Worm (Caenorhabditis elegans) whole organism, L4/young adult: ENCODE data around the gene dmsr-6.

Experiments
- W03F9.2 ChIP-seq: fragments of 150-350 bp; optimal IDR thresholded peaks from 2 replicates; lab custom pipeline; 2014; ENCODE audit warnings: missing biosample characterization, missing genetic modification characterization
- dao-5 ChIP-seq: sonication (generic microtip); optimal IDR thresholded peaks from 2 replicates; lab custom pipeline; 2016; ENCODE audit warnings: missing genotype, missing genetic modification characterization, moderate library complexity, missing compliant biosample characterization
- him-1 ChIP-seq: sonication (generic microtip); optimal IDR thresholded peaks from 2 replicates; lab custom pipeline; 2016; ENCODE audit warnings: missing genotype, missing genetic modification reagents, missing genetic modification characterization, missing compliant biosample characterization

The dmsr-6 gene

DNA sequence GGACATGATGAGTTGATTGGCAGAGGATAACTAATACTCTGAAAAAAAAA, 38.8 kb downstream of the dmsr-6 start, which contains the start of gene cysl-2:
cysl-2 (minus strand) TSS at position 38 of the 50 bp plus-strand sequence.
- TF ChIP-seq W03F9.2 = no peak
- no peak for TF ChIP-seq him-1 (tag; lab: Kevin White, UChicago)
- TF ChIP-seq dao-5 (tag; lab: Kevin White, UChicago) = no peak

DNA sequence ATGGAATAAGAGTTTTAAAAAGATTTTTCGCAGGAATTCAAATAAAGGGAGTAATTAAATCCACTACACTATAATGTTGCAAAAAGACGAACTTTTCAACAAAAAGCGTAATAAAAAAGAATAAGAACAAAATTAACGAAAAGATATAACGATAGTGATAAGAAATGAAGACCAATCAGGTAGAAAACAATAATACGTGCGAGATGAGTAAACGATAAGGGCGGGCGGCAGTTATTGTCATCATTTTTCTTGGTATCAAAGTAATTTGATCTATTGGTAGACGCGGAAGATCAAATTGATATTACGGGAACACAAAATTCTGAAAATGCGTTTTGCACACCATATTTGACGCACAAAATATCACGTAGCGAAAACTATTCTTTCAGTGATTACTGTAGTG, 39.0 kb downstream of the dmsr-6 start:
- no peak for TF ChIP-seq dao-5 (tag; lab: Kevin White, UChicago)
- TF ChIP-seq him-1 (tag; lab: Kevin White, UChicago) = no peak
- TF ChIP-seq W03F9.2 = no peak

DNA sequence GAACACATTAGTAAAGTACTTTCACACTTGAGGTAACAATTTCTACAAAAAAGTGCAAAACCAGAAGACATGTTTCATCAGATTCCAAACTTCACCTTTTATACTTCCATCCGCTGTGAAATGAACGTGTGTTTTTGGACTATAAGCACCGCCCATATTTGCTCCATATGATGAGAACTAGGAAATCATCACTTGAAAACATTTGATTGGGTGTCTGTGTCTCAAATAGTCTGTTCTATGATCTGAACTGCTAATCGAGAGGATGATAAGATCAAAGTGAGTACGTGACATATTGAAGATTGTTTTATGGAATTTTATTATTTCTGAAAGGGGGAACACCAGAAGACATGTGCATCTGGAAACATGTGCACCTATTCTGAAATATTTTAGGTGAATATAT, 39.9 kb downstream of the dmsr-6 start:
- TF ChIP-seq W03F9.2 (no peak), dao-5 (tag; lab: Kevin White, UChicago) (no peak), him-1 (tag; lab: Kevin White, UChicago) (no peak)

DNA sequence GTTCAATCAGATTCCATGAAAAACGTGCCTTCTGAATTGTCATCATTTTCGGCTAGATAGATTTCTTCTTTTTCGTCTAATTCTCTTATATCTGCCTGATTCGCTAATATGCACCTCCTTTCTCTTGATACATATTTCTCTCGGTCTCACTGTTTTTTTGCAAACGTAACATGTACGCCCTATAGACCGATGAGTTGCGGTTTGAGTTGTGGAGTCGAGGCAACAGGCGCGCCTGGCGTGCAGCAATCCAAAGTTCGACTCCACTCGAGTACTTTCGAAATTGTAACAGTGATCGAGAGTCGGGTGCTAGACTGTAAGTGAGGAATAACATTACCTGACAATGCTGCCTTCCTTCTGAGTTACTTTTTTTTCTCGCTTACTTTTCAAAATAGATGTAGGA, 41.4 kb downstream of the dmsr-6 start:
- peak; percentile 66 for TF ChIP-seq him-1 (tag; lab: Kevin White, UChicago)
- TF ChIP-seq W03F9.2 = peak; percentile 21
- peak; percentile 57 for TF ChIP-seq dao-5 (tag; lab: Kevin White, UChicago)

DNA sequence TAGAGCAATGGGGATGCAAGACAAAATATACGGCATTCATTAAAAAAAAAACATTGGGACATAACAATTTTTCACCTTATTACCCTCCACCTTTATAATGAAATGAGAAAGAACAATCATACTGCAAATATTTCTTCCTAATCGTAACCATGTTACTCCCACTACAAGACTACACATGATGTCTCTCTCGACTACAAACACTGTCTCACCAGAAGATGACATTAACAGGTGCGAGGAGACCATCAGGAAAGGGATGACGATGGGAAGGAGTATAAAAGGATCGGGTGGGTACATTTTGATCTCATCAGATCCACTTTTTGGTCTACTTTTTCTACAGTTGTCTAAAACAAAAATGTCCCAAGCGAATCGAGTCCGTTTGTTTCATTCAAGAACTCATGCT, 42.4 kb downstream of the dmsr-6 start, which contains the start of gene dhs-8:
dhs-8 (plus strand) TSS at position 179 of the 400 bp plus-strand sequence.
- no peak for TF ChIP-seq dao-5 (tag; lab: Kevin White, UChicago)
- TF ChIP-seq him-1 (tag; lab: Kevin White, UChicago) = no peak
- TF ChIP-seq W03F9.2 = no peak

DNA sequence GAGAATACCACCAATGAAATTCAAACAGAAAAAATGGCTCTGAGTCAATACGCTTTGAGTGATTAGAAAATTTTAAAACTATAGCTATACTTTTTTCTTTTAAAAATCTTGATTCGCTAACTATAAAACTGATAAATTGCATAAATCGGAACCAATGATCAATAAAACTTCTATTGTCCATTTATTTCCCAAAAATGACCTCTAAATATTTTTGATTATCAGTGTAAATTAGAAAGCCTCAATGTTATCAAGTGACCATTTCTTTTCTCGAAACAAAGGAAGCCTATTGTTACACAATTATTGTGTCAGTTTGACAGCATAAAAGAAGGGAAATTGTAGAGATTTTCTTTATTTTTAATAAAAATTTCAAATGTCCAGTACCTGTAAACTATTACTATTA, 44.7 kb downstream of the dmsr-6 start, which contains the start of gene K10H10.4:
K10H10.4 (plus strand) TSS at position 301 of the 400 bp plus-strand sequence.
- TF ChIP-seq dao-5 (tag; lab: Kevin White, UChicago) (no peak), him-1 (tag; lab: Kevin White, UChicago) (no peak), W03F9.2 (no peak)

ce11 chrII:14501447-14501846, 46.0 kb downstream of the dmsr-6 start, which contains the start of gene K10H10.5:
Gene K10H10.5, plus strand, starts transcription at chrII:14501747.
- no peak for TF ChIP-seq W03F9.2
- no peak for TF ChIP-seq him-1 (tag; lab: Kevin White, UChicago)

DNA sequence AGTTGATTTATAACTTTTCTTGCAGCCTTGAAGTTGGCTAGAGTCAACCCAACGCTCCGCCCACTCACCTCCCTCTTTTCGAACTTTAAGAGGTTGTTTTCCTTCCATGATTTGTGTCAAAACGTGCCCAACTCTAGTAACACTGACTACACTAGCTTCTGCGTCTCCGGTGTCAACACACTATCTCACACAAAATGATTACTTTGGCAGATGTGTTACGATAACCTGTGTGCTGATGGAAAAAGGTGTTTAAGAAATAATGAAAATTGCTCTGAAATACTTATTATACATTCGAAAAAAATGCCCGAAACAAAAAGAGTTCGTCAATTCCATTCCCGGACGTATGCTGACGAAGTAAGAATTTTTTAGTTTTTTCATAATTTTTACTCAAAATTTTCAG, 47.6 kb downstream of the dmsr-6 start, which contains the start of gene K10H10.6:
K10H10.6 (plus strand) TSS at position 301 of the 400 bp plus-strand sequence.
- TF ChIP-seq dao-5 (tag; lab: Kevin White, UChicago) = no peak
- TF ChIP-seq W03F9.2 = no peak
- no peak for TF ChIP-seq him-1 (tag; lab: Kevin White, UChicago)

DNA sequence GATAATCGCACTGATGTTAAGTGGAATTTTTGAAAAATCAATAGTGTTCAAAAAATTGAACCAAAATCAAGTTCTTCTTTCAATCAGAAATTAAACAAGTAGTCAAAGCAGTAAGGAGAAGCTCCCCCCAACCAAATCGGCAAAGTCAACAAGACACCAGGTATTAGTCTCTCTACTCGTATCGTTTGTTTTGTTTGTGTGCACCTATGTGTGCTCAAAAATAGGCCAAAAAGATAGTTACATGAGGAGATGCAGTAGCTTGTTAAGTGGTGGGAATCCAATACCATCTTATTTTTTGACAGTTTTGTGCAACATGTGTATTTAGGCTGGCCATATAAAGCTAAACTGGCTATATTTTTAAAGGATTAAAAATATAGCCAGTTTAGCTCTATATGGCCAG, 50.8 kb downstream of the dmsr-6 start, which contains the start of gene K10H10.12:
K10H10.12 (minus strand) TSS at position 101 of the 400 bp plus-strand sequence.
- TF ChIP-seq W03F9.2 = no peak
- TF ChIP-seq him-1 (tag; lab: Kevin White, UChicago) = no peak
- TF ChIP-seq dao-5 (tag; lab: Kevin White, UChicago) = no peak

- TF ChIP-seq dao-5 (tag; lab: Kevin White, UChicago) (no peak), him-1 (tag; lab: Kevin White, UChicago) (no peak), W03F9.2 (no peak)
Observed at ce11 chrII:14507563-14507962, 52.1 kb downstream of the dmsr-6 start, which contains the start of the genes K10H10.7 and K10H10.10. Gene K10H10.7, minus strand, starts transcription at chrII:14507663. Gene K10H10.10, plus strand, starts transcription at chrII:14507766.

DNA sequence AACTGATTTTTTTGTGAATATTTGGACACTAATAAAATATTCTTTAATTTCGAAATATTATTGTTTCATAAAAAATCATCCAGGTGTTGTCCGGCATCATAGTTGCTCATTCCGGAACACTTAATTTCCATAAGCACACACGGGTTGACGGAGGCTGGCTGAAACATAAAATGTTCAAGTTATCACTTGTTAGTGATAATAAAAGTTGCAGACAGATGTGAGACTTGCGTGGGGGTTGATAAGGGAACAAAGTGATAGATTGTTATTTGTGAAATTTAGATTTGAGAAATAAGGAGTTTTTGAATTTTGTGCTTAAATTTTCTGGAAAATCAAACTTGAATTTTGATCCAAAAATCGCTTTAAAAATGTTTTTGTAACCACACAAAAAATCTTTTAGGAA, 54.7 kb downstream of the dmsr-6 start:
- no peak for TF ChIP-seq him-1 (tag; lab: Kevin White, UChicago)

DNA sequence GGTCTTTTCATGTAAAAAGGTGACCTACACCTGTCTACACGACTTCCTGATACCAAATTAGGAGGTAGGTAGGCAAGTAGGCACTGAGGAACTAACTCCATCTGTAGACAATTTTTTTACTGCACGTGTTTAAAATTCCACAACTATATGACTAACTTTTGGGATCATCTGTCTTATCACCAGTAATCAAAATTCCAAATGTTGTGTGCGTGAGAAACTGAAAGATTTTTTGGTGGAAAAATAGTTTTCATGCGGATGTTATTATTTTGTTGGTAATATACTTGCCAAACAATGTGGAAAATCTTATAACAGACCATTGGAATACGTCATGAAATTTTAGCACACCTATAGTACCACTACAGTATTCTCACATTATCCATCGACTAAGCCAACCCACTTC, 55.8 kb downstream of the dmsr-6 start, which contains the start of gene K10H10.13:
K10H10.13 (minus strand) TSS at position 101 of the 400 bp plus-strand sequence.
- TF ChIP-seq dao-5 (tag; lab: Kevin White, UChicago) = no peak
- TF ChIP-seq him-1 (tag; lab: Kevin White, UChicago) = no peak
- no peak for TF ChIP-seq W03F9.2
